Fruit fly (Drosophila melanogaster): Measurements from ENCODE around the gene scrt.

dm6 chr3L:3972599-3972998 is 11.1 kb upstream of the scrt start, which contains the start of gene CG43915:
- TF ChIP-seq CG8478 (optimal IDR thresholded peaks at IDR 0.05) = no peak
- no peak for TF ChIP-seq CTCF (optimal IDR thresholded peaks at IDR 0.05)
